ENCODE assay signal across 1 fruit fly cellular context in genomic region chr2L:520331-521000, dm6.
A peak's percentile ranks its signal among the peaks of the same experiment; 100 is the strongest.
TF ChIP-seq lines count a peak whose summit lies in the region.

No protein-coding gene starts in this region.

TF ChIP-seq in whole organism, embryonic, 481 proteins besides CTCF, POLR2A, EP300 and RAD21 (continued from another document and continues in another):
- peak; percentile 75 for TF ChIP-seq Nf-YB (GFP tag; optimal IDR thresholded peaks at IDR 0.05; lab: Kevin White, UChicago)
- TF ChIP-seq Hr51 (GFP tag; optimal IDR thresholded peaks at IDR 0.05; lab: Kevin White, UChicago) = peak; percentile 73 to 95
- TF ChIP-seq sug (tag; optimal IDR thresholded peaks at IDR 0.05; lab: Kevin White, UChicago) = peak; percentile 36
- TF ChIP-seq z (GFP tag; IDR thresholded peaks at IDR 0.05; lab: Robert Waterston, UW) = peak; percentile 48; the same call in 1 of the 3 replicates
- peak; percentile 87 for TF ChIP-seq CG10209 (GFP tag; optimal IDR thresholded peaks at IDR 0.05; lab: Kevin White, UChicago)
- TF ChIP-seq ash1 (GFP tag; optimal IDR thresholded peaks at IDR 0.05; lab: Kevin White, UChicago) = no peak
- TF ChIP-seq ci (GFP tag; IDR thresholded peaks at IDR 0.05; lab: Robert Waterston, UW) = peak; percentile 94
- peak; percentile 45; the same call in 1 of the 2 replicates for TF ChIP-seq NFAT (GFP tag; IDR thresholded peaks at IDR 0.05; lab: Robert Waterston, UW)
- peak; percentile 86 for TF ChIP-seq CG10366 (GFP tag; IDR thresholded peaks at IDR 0.05; lab: Robert Waterston, UW)
- TF ChIP-seq Eip74EF (GFP tag; optimal IDR thresholded peaks at IDR 0.05; lab: Kevin White, UChicago) = peak in 1 of 2 experiments; percentile 91
- peak; percentile 79 for TF ChIP-seq Max (GFP tag; optimal IDR thresholded peaks at IDR 0.05; lab: Kevin White, UChicago)
- TF ChIP-seq nmo (GFP tag; optimal IDR thresholded peaks at IDR 0.05; lab: Kevin White, UChicago) = peak; percentile 94
- peak; percentile 81 for TF ChIP-seq CG12744 (GFP tag; optimal IDR thresholded peaks at IDR 0.05; lab: Kevin White, UChicago)
- TF ChIP-seq sd (tag; optimal IDR thresholded peaks at IDR 0.05; lab: Kevin White, UChicago) = peak; percentile 62
- peak; percentile 45 for TF ChIP-seq CG18011 (GFP tag; optimal IDR thresholded peaks at IDR 0.05; lab: Kevin White, UChicago)
- peak; percentile 87 for TF ChIP-seq otp (GFP tag; IDR thresholded peaks at IDR 0.05; lab: Robert Waterston, UW)
- TF ChIP-seq mirr (GFP tag; optimal IDR thresholded peaks at IDR 0.05; lab: Kevin White, UChicago) = no peak
- TF ChIP-seq Optix (GFP tag; IDR thresholded peaks at IDR 0.05; lab: Robert Waterston, UW) = peak; percentile 80
- peak; percentile 67 for TF ChIP-seq Spps (tag; optimal IDR thresholded peaks at IDR 0.05; lab: Kevin White, UChicago)
- TF ChIP-seq Aef1 (GFP tag; IDR thresholded peaks at IDR 0.05; lab: Robert Waterston, UW) = peak; percentile 78
- TF ChIP-seq CG30403 (GFP tag; optimal IDR thresholded peaks at IDR 0.05; lab: Kevin White, UChicago) = peak; percentile 89
- TF ChIP-seq Taf1 (GFP tag; IDR thresholded peaks at IDR 0.05; lab: Robert Waterston, UW) = no peak
- peak; percentile 54 for TF ChIP-seq BtbVII (GFP tag; optimal IDR thresholded peaks at IDR 0.05; lab: Kevin White, UChicago)
- peak; percentile 73 for TF ChIP-seq CG32772 (GFP tag; IDR thresholded peaks at IDR 0.05; lab: Robert Waterston, UW)
- TF ChIP-seq CG4854 (GFP tag; optimal IDR thresholded peaks at IDR 0.05; lab: Kevin White, UChicago) = peak; percentile 79
- peak; percentile 93 for TF ChIP-seq gcm (GFP tag; optimal IDR thresholded peaks at IDR 0.05; lab: Kevin White, UChicago)
- TF ChIP-seq pros (GFP tag; optimal IDR thresholded peaks at IDR 0.05; lab: Kevin White, UChicago) = no peak
- no peak for TF ChIP-seq CG6654 (GFP tag; optimal IDR thresholded peaks at IDR 0.05; lab: Kevin White, UChicago)
- TF ChIP-seq Hr3 (GFP tag; optimal IDR thresholded peaks at IDR 0.05; lab: Kevin White, UChicago) = peak; percentile 77
- TF ChIP-seq CG9797 (GFP tag; optimal IDR thresholded peaks at IDR 0.05; lab: Kevin White, UChicago) = no peak
- TF ChIP-seq Atf3 (GFP tag; optimal IDR thresholded peaks at IDR 0.05; lab: Kevin White, UChicago) = peak; percentile 82
- TF ChIP-seq TFAM (GFP tag; optimal IDR thresholded peaks at IDR 0.05; lab: Kevin White, UChicago) = peak; percentile 7
- no peak for TF ChIP-seq CG7745 (tag; optimal IDR thresholded peaks at IDR 0.05; lab: Kevin White, UChicago)
- peak; percentile 85 to 99 for TF ChIP-seq Pdp1 (GFP tag; optimal IDR thresholded peaks at IDR 0.05; lab: Kevin White, UChicago)
- peak; percentile 79 for TF ChIP-seq Blimp-1 (GFP tag; optimal IDR thresholded peaks at IDR 0.05; lab: Kevin White, UChicago)
- TF ChIP-seq CG13894 (tag; optimal IDR thresholded peaks at IDR 0.05; lab: Kevin White, UChicago) = no peak
- no peak for TF ChIP-seq CG17802 (tag; optimal IDR thresholded peaks at IDR 0.05; lab: Kevin White, UChicago)
- peak; percentile 64 for TF ChIP-seq CG7786 (GFP tag; optimal IDR thresholded peaks at IDR 0.05; lab: Kevin White, UChicago)
- TF ChIP-seq CHES-1-like (GFP tag; optimal IDR thresholded peaks at IDR 0.05; lab: Kevin White, UChicago) = peak; percentile 67
- peak; percentile 77 for TF ChIP-seq dm (GFP tag; optimal IDR thresholded peaks at IDR 0.05; lab: Kevin White, UChicago)
- TF ChIP-seq Trl (optimal IDR thresholded peaks at IDR 0.05; lab: Kevin White, UChicago) = no peak
- peak; percentile 89 for TF ChIP-seq Trl (GFP tag; optimal IDR thresholded peaks at IDR 0.05; lab: Kevin White, UChicago)
- peak; percentile 84 for TF ChIP-seq pnt (GFP tag; optimal IDR thresholded peaks at IDR 0.05; lab: Kevin White, UChicago)
- TF ChIP-seq D19B (GFP tag; optimal IDR thresholded peaks at IDR 0.05; lab: Kevin White, UChicago) = no peak
- TF ChIP-seq ab (GFP tag; optimal IDR thresholded peaks at IDR 0.05; lab: Kevin White, UChicago) = no peak
- TF ChIP-seq ap (GFP tag; IDR thresholded peaks at IDR 0.05; lab: Robert Waterston, UW) = peak; percentile 87
- TF ChIP-seq CG1529 (GFP tag; optimal IDR thresholded peaks at IDR 0.05; lab: Kevin White, UChicago) = peak; percentile 86
- TF ChIP-seq luna (GFP tag; optimal IDR thresholded peaks at IDR 0.05; lab: Kevin White, UChicago) = no peak
- TF ChIP-seq hbn (GFP tag; IDR thresholded peaks at IDR 0.05; lab: Robert Waterston, UW; ENCODE audit: partially characterized antibody) = no peak
- peak; percentile 37 for TF ChIP-seq CG8281 (tag; optimal IDR thresholded peaks at IDR 0.05; lab: Kevin White, UChicago)
- peak; percentile 88 for TF ChIP-seq CG15269 (tag; optimal IDR thresholded peaks at IDR 0.05; lab: Kevin White, UChicago)
- TF ChIP-seq HLH54F (GFP tag; optimal IDR thresholded peaks at IDR 0.05; lab: Kevin White, UChicago) = peak; percentile 75
- peak; percentile 85 for TF ChIP-seq dpn (GFP tag; optimal IDR thresholded peaks at IDR 0.05; lab: Kevin White, UChicago)
- TF ChIP-seq CG10147 (GFP tag; optimal IDR thresholded peaks at IDR 0.05; lab: Kevin White, UChicago) = peak; percentile 61
- peak; percentile 89 for TF ChIP-seq chn (GFP tag; optimal IDR thresholded peaks at IDR 0.05; lab: Kevin White, UChicago)
- peak; percentile 92 for TF ChIP-seq CG7839 (tag; optimal IDR thresholded peaks at IDR 0.05; lab: Kevin White, UChicago)
- TF ChIP-seq Nf-YC (tag; optimal IDR thresholded peaks at IDR 0.05; lab: Kevin White, UChicago) = no peak
- TF ChIP-seq Fer1 (GFP tag; optimal IDR thresholded peaks at IDR 0.05; lab: Kevin White, UChicago) = peak; percentile 78
- peak; percentile 82 for TF ChIP-seq org-1 (GFP tag; optimal IDR thresholded peaks at IDR 0.05; lab: Kevin White, UChicago)
- TF ChIP-seq psq (GFP tag; optimal IDR thresholded peaks at IDR 0.05; lab: Kevin White, UChicago) = peak; percentile 30
- TF ChIP-seq seq (GFP tag; IDR thresholded peaks at IDR 0.05; lab: Robert Waterston, UW) = peak; percentile 85
- TF ChIP-seq Hey (tag; optimal IDR thresholded peaks at IDR 0.05; lab: Kevin White, UChicago) = no peak
- TF ChIP-seq Sin3A (optimal IDR thresholded peaks at IDR 0.05; lab: Kevin White, UChicago) = no peak
- peak; percentile 95 for TF ChIP-seq CG11504 (tag; optimal IDR thresholded peaks at IDR 0.05; lab: Kevin White, UChicago)
- TF ChIP-seq Dp (GFP tag; optimal IDR thresholded peaks at IDR 0.05; lab: Kevin White, UChicago) = no peak
- TF ChIP-seq Ets97D (GFP tag; optimal IDR thresholded peaks at IDR 0.05; lab: Kevin White, UChicago) = peak; percentile 54
- peak; percentile 80 for TF ChIP-seq danr (GFP tag; IDR thresholded peaks at IDR 0.05; lab: Robert Waterston, UW)
- TF ChIP-seq CG13287 (GFP tag; IDR thresholded peaks at IDR 0.05; lab: Robert Waterston, UW; ENCODE audit: partially characterized antibody) = no peak
- TF ChIP-seq CG8924 (tag; optimal IDR thresholded peaks at IDR 0.05; lab: Kevin White, UChicago) = peak; percentile 92
- TF ChIP-seq CG10462 (GFP tag; optimal IDR thresholded peaks at IDR 0.05; lab: Kevin White, UChicago) = peak; percentile 79
- TF ChIP-seq chm (GFP tag; IDR thresholded peaks at IDR 0.05; lab: Robert Waterston, UW) = peak; percentile 93
- TF ChIP-seq CG16863 (GFP tag; optimal IDR thresholded peaks at IDR 0.05; lab: Kevin White, UChicago) = peak; percentile 77
- TF ChIP-seq lola (GFP tag; optimal IDR thresholded peaks at IDR 0.05; lab: Kevin White, UChicago) = peak in 1 of 3 experiments; percentile 93
- TF ChIP-seq Lim3 (GFP tag; IDR thresholded peaks at IDR 0.05; lab: Robert Waterston, UW) = peak; percentile 65; the same call in 1 of the 2 replicates
- peak; percentile 51 for TF ChIP-seq CG1832 (GFP tag; optimal IDR thresholded peaks at IDR 0.05; lab: Kevin White, UChicago)
- TF ChIP-seq tio (GFP tag; optimal IDR thresholded peaks at IDR 0.05; lab: Kevin White, UChicago) = peak; percentile 80
- TF ChIP-seq CG3065 (GFP tag; optimal IDR thresholded peaks at IDR 0.05; lab: Kevin White, UChicago) = peak; percentile 60
- no peak for TF ChIP-seq abd-A (tag; optimal IDR thresholded peaks at IDR 0.05; lab: Kevin White, UChicago)
- peak; percentile 91 for TF ChIP-seq D19A (tag; optimal IDR thresholded peaks at IDR 0.05; lab: Kevin White, UChicago)
- TF ChIP-seq B-H2 (GFP tag; optimal IDR thresholded peaks at IDR 0.05; lab: Kevin White, UChicago) = no peak
- no peak for TF ChIP-seq corto (GFP tag; optimal IDR thresholded peaks at IDR 0.05; lab: Kevin White, UChicago)
- TF ChIP-seq CG31388 (GFP tag; optimal IDR thresholded peaks at IDR 0.05; lab: Kevin White, UChicago) = peak; percentile 49
- peak; percentile 77 for TF ChIP-seq Dad (GFP tag; optimal IDR thresholded peaks at IDR 0.05; lab: Kevin White, UChicago)
- TF ChIP-seq CG10654 (GFP tag; optimal IDR thresholded peaks at IDR 0.05; lab: Kevin White, UChicago) = peak; percentile 80
- peak; percentile 70; the same call in 1 of the 4 replicates for TF ChIP-seq chinmo (GFP tag; IDR thresholded peaks at IDR 0.05; lab: Robert Waterston, UW; ENCODE audit: partially characterized antibody)
- TF ChIP-seq CG12391 (tag; optimal IDR thresholded peaks at IDR 0.05; lab: Kevin White, UChicago) = peak; percentile 93
- TF ChIP-seq CG9727 (GFP tag; optimal IDR thresholded peaks at IDR 0.05; lab: Kevin White, UChicago) = peak; percentile 90
- no peak for TF ChIP-seq CG31365 (tag; optimal IDR thresholded peaks at IDR 0.05; lab: Kevin White, UChicago)
- no peak for TF ChIP-seq Tbp (GFP tag; optimal IDR thresholded peaks at IDR 0.05; lab: Kevin White, UChicago)
- TF ChIP-seq gt (GFP tag; IDR thresholded peaks at IDR 0.05; lab: Robert Waterston, UW) = no peak
- TF ChIP-seq MTF-1 (GFP tag; optimal IDR thresholded peaks at IDR 0.05; lab: Kevin White, UChicago; ENCODE audit: borderline replicate concordance) = peak; percentile 68
- TF ChIP-seq MBD-R2 (GFP tag; IDR thresholded peaks at IDR 0.05; lab: Robert Waterston, UW) = no peak
- TF ChIP-seq Opbp (GFP tag; IDR thresholded peaks at IDR 0.05; lab: Robert Waterston, UW; ENCODE audit: partially characterized antibody) = no peak
- TF ChIP-seq bowl (GFP tag; IDR thresholded peaks at IDR 0.05; lab: Robert Waterston, UW) = peak; percentile 60; the same call in 1 of the 2 replicates
- no peak for TF ChIP-seq Atf6 (GFP tag; IDR thresholded peaks at IDR 0.05; lab: Robert Waterston, UW)
- peak; percentile 92 for TF ChIP-seq vvl (GFP tag; IDR thresholded peaks at IDR 0.05; lab: Robert Waterston, UW)
- TF ChIP-seq en (GFP tag; optimal IDR thresholded peaks at IDR 0.05; lab: Kevin White, UChicago) = peak; percentile 88
- TF ChIP-seq NC2β (GFP tag; optimal IDR thresholded peaks at IDR 0.05; lab: Kevin White, UChicago) = peak; percentile 74
- TF ChIP-seq unpg (GFP tag; optimal IDR thresholded peaks at IDR 0.05; lab: Kevin White, UChicago) = peak; percentile 94
- TF ChIP-seq CG6683 (GFP tag; optimal IDR thresholded peaks at IDR 0.05; lab: Kevin White, UChicago) = peak; percentile 25
- TF ChIP-seq CG2678 (tag; optimal IDR thresholded peaks at IDR 0.05; lab: Kevin White, UChicago) = peak; percentile 85
- peak; percentile 17 for TF ChIP-seq CG14965 (GFP tag; optimal IDR thresholded peaks at IDR 0.05; lab: Kevin White, UChicago; ENCODE audit: borderline replicate concordance)
- TF ChIP-seq onecut (GFP tag; IDR thresholded peaks at IDR 0.05; lab: Robert Waterston, UW) = peak; percentile 92
- TF ChIP-seq slp2 (GFP tag; optimal IDR thresholded peaks at IDR 0.05; lab: Kevin White, UChicago) = peak; percentile 64
- peak; percentile 82 for TF ChIP-seq maf-S (GFP tag; optimal IDR thresholded peaks at IDR 0.05; lab: Kevin White, UChicago)
- TF ChIP-seq kni (GFP tag; optimal IDR thresholded peaks at IDR 0.05; lab: Kevin White, UChicago) = no peak
- TF ChIP-seq BEAF-32 (GFP tag; optimal IDR thresholded peaks at IDR 0.05; lab: Kevin White, UChicago) = no peak
- peak; percentile 87 for TF ChIP-seq CG14441 (GFP tag; IDR thresholded peaks at IDR 0.05; lab: Robert Waterston, UW)
- TF ChIP-seq CG4617 (GFP tag; optimal IDR thresholded peaks at IDR 0.05; lab: Kevin White, UChicago; ENCODE audit: borderline replicate concordance) = peak; percentile 57
- peak; percentile 71 for TF ChIP-seq bcd (GFP tag; optimal IDR thresholded peaks at IDR 0.05; lab: Kevin White, UChicago)
- TF ChIP-seq CG7928 (GFP tag; optimal IDR thresholded peaks at IDR 0.05; lab: Kevin White, UChicago) = no peak
- TF ChIP-seq sisA (GFP tag; IDR thresholded peaks at IDR 0.05; lab: Robert Waterston, UW) = peak; percentile 88
- peak; percentile 57 for TF ChIP-seq E2f2 (GFP tag; IDR thresholded peaks at IDR 0.05; lab: Robert Waterston, UW)
- peak; percentile 56; the same call in 1 of the 2 replicates for TF ChIP-seq dati (GFP tag; IDR thresholded peaks at IDR 0.05; lab: Robert Waterston, UW)
- TF ChIP-seq rib (GFP tag; IDR thresholded peaks at IDR 0.05; lab: Robert Waterston, UW) = no peak
- peak; percentile 72 for TF ChIP-seq CG11723 (GFP tag; optimal IDR thresholded peaks at IDR 0.05; lab: Kevin White, UChicago)
- peak; percentile 68 for TF ChIP-seq caup (GFP tag; optimal IDR thresholded peaks at IDR 0.05; lab: Kevin White, UChicago; ENCODE audit: severe bottlenecking)
- peak; percentile 91 for TF ChIP-seq CG2712 (tag; optimal IDR thresholded peaks at IDR 0.05; lab: Kevin White, UChicago)
- peak; percentile 53 for TF ChIP-seq p53 (GFP tag; optimal IDR thresholded peaks at IDR 0.05; lab: Kevin White, UChicago)
- peak; percentile 65; the same call in 2 of the 3 replicates for TF ChIP-seq B-H1 (GFP tag; IDR thresholded peaks at IDR 0.05; lab: Robert Waterston, UW)
- no peak for TF ChIP-seq Hand (GFP tag; optimal IDR thresholded peaks at IDR 0.05; lab: Kevin White, UChicago)
- no peak for TF ChIP-seq hb (GFP tag; IDR thresholded peaks at IDR 0.05; lab: Robert Waterston, UW; ENCODE audit: partially characterized antibody)
- TF ChIP-seq dmrt11E (tag; optimal IDR thresholded peaks at IDR 0.05; lab: Kevin White, UChicago) = peak; percentile 96
- no peak for TF ChIP-seq Bgb (GFP tag; IDR thresholded peaks at IDR 0.05; lab: Robert Waterston, UW; ENCODE audit: partially characterized antibody)
- TF ChIP-seq CG18619 (GFP tag; optimal IDR thresholded peaks at IDR 0.05; lab: Kevin White, UChicago) = peak; percentile 72
- TF ChIP-seq gcm2 (GFP tag; optimal IDR thresholded peaks at IDR 0.05; lab: Kevin White, UChicago) = peak; percentile 49
- no peak for TF ChIP-seq CG2129 (GFP tag; IDR thresholded peaks at IDR 0.05; lab: Robert Waterston, UW; ENCODE audit: partially characterized antibody)
- TF ChIP-seq CG16779 (GFP tag; IDR thresholded peaks at IDR 0.05; lab: Robert Waterston, UW) = 0 out of 2 replicates have a peak, but pooled peaks have one; percentile 59
- peak; percentile 79 for TF ChIP-seq sens-2 (GFP tag; IDR thresholded peaks at IDR 0.05; lab: Robert Waterston, UW)
- TF ChIP-seq Scr (GFP tag; IDR thresholded peaks at IDR 0.05; lab: Robert Waterston, UW; ENCODE audit: partially characterized antibody) = no peak
